Worm (Caenorhabditis elegans) whole organism, L4 larva: ENCODE measurements around the gene F46H5.4.

Experiments
- F26F4.8 ChIP-seq: fragments of 200-800 bp; sonication (Bioruptor generic); conservative IDR thresholded peaks from 2 replicates; pipeline ENCODE4 v1.3.6; 2022; ENCODE audit warnings: missing genetic modification characterization, missing compliant biosample characterization
- T20F7.1 ChIP-seq: fragments of 200-800 bp; sonication (Bioruptor generic); optimal IDR thresholded peaks from 2 replicates; lab custom pipeline; 2018; ENCODE audit warnings: mild to moderate bottlenecking, missing genetic modification characterization, missing compliant biosample characterization
- ama-1 ChIP-seq: fragments of 150-350 bp; optimal IDR thresholded peaks from 2 replicates; lab custom pipeline; 2014; ENCODE audit warnings: inconsistent platforms, mixed read lengths
- ceh-32 ChIP-seq: sonication (generic microtip); optimal IDR thresholded peaks from 2 replicates; lab custom pipeline; 2016; ENCODE audit warnings: mild to moderate bottlenecking, missing genetic modification characterization, missing compliant biosample characterization; ENCODE audit not compliant: poor library complexity
- ceh-62 ChIP-seq: sonication (generic microtip); optimal IDR thresholded peaks from 2 replicates; lab custom pipeline; 2017; ENCODE audit warnings: missing biosample characterization, missing genetic modification characterization
- ceh-82 ChIP-seq: sonication (generic microtip); optimal IDR thresholded peaks from 2 replicates; lab custom pipeline; 2017; ENCODE audit warnings: missing biosample characterization, missing genetic modification characterization
- daf-16 ChIP-seq, 3 experiments: sonication (generic microtip); optimal IDR thresholded peaks; 2 replicates each; lab custom pipeline; 2016 to 2017; ENCODE audit warnings: missing genetic modification characterization in 3 of 3, missing genetic modification reagents in 3 of 3, mild to moderate bottlenecking in 2 of 3, missing compliant biosample characterization in 2 of 3, missing biosample characterization in 1 of 3, moderate library complexity in 1 of 3
- daf-19 ChIP-seq: fragments of 200-800 bp; sonication (Bioruptor generic); conservative IDR thresholded peaks from 2 replicates; pipeline ENCODE4 v1.3.6; 2022; ENCODE audit warnings: missing genetic modification characterization, missing compliant biosample characterization
- dmd-6 ChIP-seq: fragments of 200-800 bp; sonication (Bioruptor generic); IDR thresholded peaks from 2 replicates; pipeline ENCODE4 v1.3.6; 2022; ENCODE audit warnings: missing genetic modification reagents, missing genetic modification characterization, missing compliant biosample characterization
- dmd-9 ChIP-seq: fragments of 200-800 bp; sonication (Bioruptor generic); IDR thresholded peaks from 2 replicates; pipeline ENCODE4 v1.3.6; 2022; ENCODE audit warnings: missing genetic modification reagents, missing genetic modification characterization, missing compliant biosample characterization
- dve-1 ChIP-seq: sonication (generic microtip); optimal IDR thresholded peaks from 2 replicates; lab custom pipeline; 2017; ENCODE audit warnings: antibody characterized with exemption, mild to moderate bottlenecking, missing genetic modification characterization, missing compliant biosample characterization; ENCODE audit not compliant: insufficient read depth
- egl-27 ChIP-seq: sonication (generic microtip); optimal IDR thresholded peaks from 3 replicates; lab custom pipeline; 2017; ENCODE audit warnings: missing biosample characterization, missing genetic modification reagents, missing genetic modification characterization
- hlh-11 ChIP-seq: fragments of 200-800 bp; sonication (Bioruptor generic); optimal IDR thresholded peaks from 2 replicates; lab custom pipeline; 2018; ENCODE audit warnings: mild to moderate bottlenecking, missing genetic modification characterization, missing compliant biosample characterization
- hmg-1.1 ChIP-seq: fragments of 200-800 bp; sonication (Bioruptor generic); IDR thresholded peaks from 2 replicates; pipeline ENCODE4 v1.3.6; 2022; ENCODE audit warnings: missing genetic modification reagents, missing genetic modification characterization, missing compliant biosample characterization
- lin-38 ChIP-seq: fragments of 200-800 bp; sonication (Bioruptor generic); IDR thresholded peaks from 2 replicates; pipeline ENCODE4 v1.3.6; 2022; ENCODE audit warnings: missing genetic modification reagents, missing genetic modification characterization, missing compliant biosample characterization
- lsy-2 ChIP-seq, 2 experiments: fragments of 150-350 bp in 1 of 2; sonication (generic microtip) in 1 of 2; optimal IDR thresholded peaks; 2 replicates each; lab custom pipeline; 2014 to 2017; ENCODE audit warnings: missing biosample characterization in 2 of 2, missing genetic modification characterization in 2 of 2
- mxl-3 ChIP-seq: fragments of 200-800 bp; sonication (Bioruptor generic); optimal IDR thresholded peaks from 2 replicates; lab custom pipeline; 2018; ENCODE audit warnings: mild to moderate bottlenecking, missing genetic modification characterization, missing compliant biosample characterization
- nhr-10 ChIP-seq: fragments of 150-350 bp; optimal IDR thresholded peaks from 2 replicates; lab custom pipeline; 2014; ENCODE audit warnings: missing biosample characterization, missing genetic modification characterization
- nhr-102 ChIP-seq: sonication (generic microtip); optimal IDR thresholded peaks from 2 replicates; lab custom pipeline; 2016; ENCODE audit warnings: mild to moderate bottlenecking, missing genetic modification characterization, moderate library complexity, missing compliant biosample characterization
- nhr-25 ChIP-seq: sonication (generic microtip); optimal IDR thresholded peaks from 2 replicates; lab custom pipeline; 2017; ENCODE audit warnings: missing genetic modification characterization, mild to moderate bottlenecking, missing compliant biosample characterization, antibody characterized with exemption, moderate library complexity, borderline replicate concordance; ENCODE audit not compliant: insufficient read depth
- nhr-28 ChIP-seq: fragments of 150-350 bp; optimal IDR thresholded peaks from 2 replicates; lab custom pipeline; 2014; ENCODE audit warnings: missing biosample characterization, missing genetic modification characterization
- nhr-41 ChIP-seq: fragments of 200-800 bp; sonication (Bioruptor generic); IDR thresholded peaks from 2 replicates; pipeline ENCODE4 v1.3.6; 2022; ENCODE audit warnings: missing genetic modification reagents, missing genetic modification characterization, missing compliant biosample characterization
- nhr-48 ChIP-seq: sonication (generic microtip); optimal IDR thresholded peaks from 2 replicates; lab custom pipeline; 2016; ENCODE audit warnings: mild to moderate bottlenecking, missing genetic modification characterization, missing compliant biosample characterization
- nhr-6 ChIP-seq: fragments of 150-350 bp; optimal IDR thresholded peaks from 2 replicates; lab custom pipeline; 2014; ENCODE audit warnings: missing biosample characterization, missing genetic modification characterization
- pha-4 ChIP-seq, 2 experiments: fragments of 150-350 bp in 1 of 2; fragments of 200-800 bp in 1 of 2; sonication (Bioruptor generic) in 1 of 2; IDR thresholded peaks in 1 of 2; optimal IDR thresholded peaks in 1 of 2; 2 replicates each; pipeline versions ENCODE4 v1.3.6 to Lab custom; 2014 to 2022; ENCODE audit warnings: missing genetic modification characterization in 2 of 2, missing genetic modification reagents in 2 of 2, missing biosample characterization in 1 of 2, missing compliant biosample characterization in 1 of 2
- php-3 ChIP-seq: fragments of 200-800 bp; sonication (Bioruptor generic); IDR thresholded peaks from 2 replicates; pipeline ENCODE4 v1.3.6; 2022; ENCODE audit warnings: missing genetic modification reagents, missing genetic modification characterization, missing compliant biosample characterization
- pqm-1 ChIP-seq: sonication (generic microtip); optimal IDR thresholded peaks from 2 replicates; lab custom pipeline; 2017; ENCODE audit warnings: missing biosample characterization, missing genetic modification characterization
- saeg-2 ChIP-seq: fragments of 200-800 bp; sonication (Bioruptor generic); IDR thresholded peaks from 2 replicates; pipeline ENCODE4 v1.3.6; 2022; ENCODE audit warnings: missing genetic modification reagents, missing genetic modification characterization, missing compliant biosample characterization
- tra-1 ChIP-seq: fragments of 200-800 bp; sonication (Bioruptor generic); IDR thresholded peaks from 2 replicates; pipeline ENCODE4 v1.3.6; 2022; ENCODE audit warnings: missing genetic modification reagents, missing genetic modification characterization, missing compliant biosample characterization
- unc-62 ChIP-seq, 3 experiments: fragments of 150-350 bp in 1 of 3; sonication (generic microtip); optimal IDR thresholded peaks in 2 of 3; peaks in 1 of 3; 1 replicate in 1 of 3; 2 replicates in 2 of 3; lab custom pipeline; 2014 to 2017; ENCODE audit warnings: missing biosample characterization in 3 of 3, missing genetic modification characterization in 3 of 3, missing genetic modification reagents in 3 of 3, missing genotype in 1 of 3
- zag-1 ChIP-seq: fragments of 150-350 bp; optimal IDR thresholded peaks from 2 replicates; lab custom pipeline; 2014; ENCODE audit warnings: missing biosample characterization, missing genetic modification characterization

F46H5.4 gene

ce11 chrX:7254558-7254957, at the start of gene F46H5.4:
F46H5.4 (minus strand) TSS chrX:7254610.
- no peak for TF ChIP-seq nhr-25 (tag; lab: Kevin White, UChicago)
- TF ChIP-seq nhr-10 (tag; lab: Kevin White, UChicago): no peak
- peak; percentile 18 for TF ChIP-seq mxl-3 (GFP tag; lab: Kevin White, UChicago)
- no peak for TF ChIP-seq lsy-2 (tag; optimal IDR thresholded peaks at IDR 0.05; lab: Kevin White, UChicago)
- no peak for TF ChIP-seq ceh-32
- TF ChIP-seq ama-1 (lab: Kevin White, UChicago): no peak
- peak; percentile 25 for TF ChIP-seq hlh-11 (tag; lab: Kevin White, UChicago)
- peak; percentile 4 for TF ChIP-seq nhr-6
- TF ChIP-seq egl-27 (tag; lab: Kevin White, UChicago): no peak
- peak; percentile 29 for TF ChIP-seq nhr-28 (tag; lab: Kevin White, UChicago)
- peak; percentile 60 for TF ChIP-seq hmg-1.1 (GFP tag; lab: Robert Waterston, UW)
- TF ChIP-seq daf-19 (GFP tag; lab: Robert Waterston, UW): no peak
- peak; percentile 88 for TF ChIP-seq T20F7.1 (GFP tag; lab: Kevin White, UChicago)
- peak; percentile 12 for TF ChIP-seq dve-1 (tag; lab: Kevin White, UChicago)
- TF ChIP-seq, all 104 proteins: peak for 7

- TF ChIP-seq php-3 (GFP tag; lab: Robert Waterston, UW): peak; percentile 47; the same call in 1 of the 2 replicates
- TF ChIP-seq tra-1 (GFP tag; lab: Robert Waterston, UW): 0 out of 2 replicates have a peak, but pooled peaks have one; percentile 7
- TF ChIP-seq pqm-1 (tag; lab: Kevin White, UChicago): peak; percentile 48
- TF ChIP-seq nhr-102 (tag; lab: Kevin White, UChicago): no peak
- peak; percentile 34 for TF ChIP-seq hlh-11 (tag; lab: Kevin White, UChicago)
- no peak for TF ChIP-seq daf-16 (GFP tag; optimal IDR thresholded peaks at IDR 0.05; lab: Kevin White, UChicago)
- TF ChIP-seq daf-16 (tag; optimal IDR thresholded peaks at IDR 0.05; lab: Kevin White, UChicago): peak; percentile 46
- TF ChIP-seq dmd-6: peak; percentile 54; the same call in 1 of the 2 replicates
- no peak for TF ChIP-seq pha-4 (GFP tag; IDR thresholded peaks at IDR 0.05; lab: Robert Waterston, UW)
- no peak for TF ChIP-seq pha-4 (tag; optimal IDR thresholded peaks at IDR 0.05; lab: Kevin White, UChicago)
- peak in 1 of 2 experiments; percentile 3 for TF ChIP-seq unc-62 (GFP tag; optimal IDR thresholded peaks at IDR 0.05 in 1 of 2; lab: Kevin White, UChicago)
- no peak for TF ChIP-seq unc-62 (tag; optimal IDR thresholded peaks at IDR 0.05; lab: Kevin White, UChicago)
- TF ChIP-seq dve-1 (tag; lab: Kevin White, UChicago): peak; percentile 65
Measured at ce11 chrX:7303115-7303514, 48.7 kb upstream of the F46H5.4 start.

DNA sequence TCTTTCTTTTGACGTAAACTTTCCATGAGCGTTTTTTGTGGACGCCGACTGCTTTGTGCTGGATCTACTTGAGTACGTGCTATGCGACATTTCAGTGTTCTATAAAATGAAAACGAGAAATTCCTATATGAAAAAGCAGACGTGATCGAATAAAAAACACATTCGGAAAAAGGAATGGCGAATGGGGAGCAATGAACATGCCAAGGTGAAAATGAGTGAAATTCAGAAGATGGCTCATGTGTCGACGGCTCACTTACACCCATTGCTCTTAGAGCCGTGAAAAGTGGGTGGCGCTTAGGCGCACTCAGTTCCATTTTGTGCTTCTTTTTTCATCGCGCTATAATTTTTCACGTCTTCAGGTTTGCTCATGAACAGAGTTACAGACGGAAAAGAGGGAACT, 44.2 kb upstream of the F46H5.4 start, which contains the start of gene K03A1.4:
TSS of gene K03A1.4 (minus strand) at position 101 of the 400 bp plus-strand sequence.
- TF ChIP-seq unc-62 (GFP tag; optimal IDR thresholded peaks at IDR 0.05 in 1 of 2; lab: Kevin White, UChicago): peak in 1 of 2 experiments; percentile 53
- TF ChIP-seq unc-62 (tag; optimal IDR thresholded peaks at IDR 0.05; lab: Kevin White, UChicago): no peak
- TF ChIP-seq pqm-1 (tag; lab: Kevin White, UChicago): no peak

- TF ChIP-seq php-3 (GFP tag; lab: Robert Waterston, UW) (no peak), lin-38 (GFP tag; lab: Robert Waterston, UW) (0 out of 2 replicates have a peak, but pooled peaks have one; percentile 16), ceh-62 (no peak), nhr-48 (peak; percentile 17), unc-62 (GFP tag; optimal IDR thresholded peaks at IDR 0.05 in 1 of 2; lab: Kevin White, UChicago) (no peak), unc-62 (tag; optimal IDR thresholded peaks at IDR 0.05; lab: Kevin White, UChicago) (no peak), nhr-6 (no peak), T20F7.1 (GFP tag; lab: Kevin White, UChicago) (peak; percentile 17), egl-27 (tag; lab: Kevin White, UChicago) (no peak), ceh-82 (no peak), dmd-9 (no peak), nhr-41 (GFP tag; lab: Robert Waterston, UW) (0 out of 2 replicates have a peak, but pooled peaks have one; percentile 6), dmd-6 (peak; percentile 84), dve-1 (tag; lab: Kevin White, UChicago) (peak; percentile 25), F26F4.8 (GFP tag; lab: Robert Waterston, UW) (no peak), hlh-11 (tag; lab: Kevin White, UChicago) (peak; percentile 51), saeg-2 (no peak), zag-1 (tag; lab: Kevin White, UChicago) (no peak), tra-1 (GFP tag; lab: Robert Waterston, UW) (peak; percentile 84)
- TF ChIP-seq, all 104 proteins: peak for 8
Measured at ce11 chrX:7296310-7296709, 41.9 kb upstream of the F46H5.4 start.
